Worm (Caenorhabditis elegans): ENCODE results near the gene srxa-16.

srxa-16 gene

DNA sequence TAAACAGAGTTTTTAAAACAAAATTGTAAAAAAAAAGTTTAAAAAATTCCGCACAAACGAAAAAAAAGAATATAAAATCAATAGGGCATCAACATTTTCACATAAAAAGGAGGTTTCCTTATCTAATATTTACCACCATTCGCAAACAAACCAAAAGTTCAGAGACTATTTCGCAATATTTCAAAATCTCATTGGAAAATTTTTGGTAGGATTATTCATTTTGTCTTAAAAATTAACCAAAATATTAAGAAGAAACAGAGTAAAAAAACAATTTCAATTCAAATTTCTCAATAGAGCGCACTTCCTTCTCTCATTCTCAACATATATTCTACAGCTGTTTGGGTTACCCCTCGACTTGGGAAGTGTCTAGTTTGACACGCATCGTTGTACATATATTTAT, 46.0 kb upstream of the srxa-16 start:
- TF ChIP-seq hlh-15 (tag; optimal IDR thresholded peaks at IDR 0.05) = no peak

DNA sequence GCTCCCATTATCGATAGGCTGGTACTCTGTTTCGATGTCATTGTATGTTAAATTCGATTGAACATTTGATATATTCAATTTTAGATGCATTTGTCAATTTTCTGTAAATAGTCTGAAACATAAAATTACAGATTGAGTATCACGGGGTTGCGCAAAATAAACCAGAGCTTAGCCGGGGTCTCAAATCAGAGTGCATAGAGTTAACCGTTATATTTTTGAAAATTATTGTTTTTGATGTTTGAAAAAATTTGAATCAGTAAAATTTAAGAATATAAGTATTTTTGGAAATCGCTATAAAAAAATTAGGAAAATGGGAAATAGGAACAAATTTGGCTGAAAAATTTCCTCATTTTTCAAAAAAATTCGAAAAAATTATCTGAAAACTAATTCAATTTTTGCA, 45.5 kb upstream of the srxa-16 start, which contains the start of gene F10A3.17:
F10A3.17 (minus strand) TSS at position 101 of the 400 bp plus-strand sequence.
- no peak for TF ChIP-seq unc-86 (tag; optimal IDR thresholded peaks at IDR 0.05)
- no peak for TF ChIP-seq pag-3 (tag; optimal IDR thresholded peaks at IDR 0.05; ENCODE audit: borderline replicate concordance)
- TF ChIP-seq dmd-4 (tag; optimal IDR thresholded peaks at IDR 0.05; ENCODE audit: borderline replicate concordance) = no peak
- no peak for TF ChIP-seq sdc-2 (tag; optimal IDR thresholded peaks at IDR 0.05)
- no peak for TF ChIP-seq pax-1 (tag; optimal IDR thresholded peaks at IDR 0.05)
- no peak for TF ChIP-seq Y22D7AL.16 (tag; optimal IDR thresholded peaks at IDR 0.05)
- no peak for TF ChIP-seq fax-1 (tag; optimal IDR thresholded peaks at IDR 0.05)
- TF ChIP-seq ceh-22 (tag; optimal IDR thresholded peaks at IDR 0.05) = no peak
- no peak for TF ChIP-seq ceh-34 (tag; optimal IDR thresholded peaks at IDR 0.05)
- TF ChIP-seq rnt-1 (tag; optimal IDR thresholded peaks at IDR 0.05) = no peak
- TF ChIP-seq hlh-30 (tag; optimal IDR thresholded peaks at IDR 0.05; ENCODE audit: insufficient read depth) = no peak
- TF ChIP-seq pha-2 (tag; optimal IDR thresholded peaks at IDR 0.05) = no peak
- no peak for TF ChIP-seq hlh-6 (tag; optimal IDR thresholded peaks at IDR 0.05)
- TF ChIP-seq syd-9 (tag; optimal IDR thresholded peaks at IDR 0.05) = no peak
- TF ChIP-seq C08G9.2 (tag; optimal IDR thresholded peaks at IDR 0.05) = no peak
- TF ChIP-seq pha-4 (tag; optimal IDR thresholded peaks at IDR 0.05) = no peak

DNA sequence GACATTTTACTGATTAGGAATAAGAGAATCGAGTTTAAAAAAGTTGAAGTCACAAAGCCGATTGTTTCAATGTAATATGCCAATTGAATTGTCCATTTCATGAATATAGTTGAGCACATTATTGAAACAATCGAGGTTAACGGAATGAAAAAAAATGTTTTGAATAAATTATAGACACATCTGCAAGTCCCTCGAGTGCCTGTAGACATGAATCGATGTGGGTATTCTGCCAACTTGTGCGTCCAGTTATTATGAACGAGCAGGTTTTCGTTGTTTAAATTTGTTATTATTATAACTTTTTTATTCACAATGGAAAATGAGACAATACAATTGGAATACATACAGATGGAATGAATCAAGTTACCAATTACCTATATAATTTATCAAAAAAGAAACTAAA, 44.3 kb upstream of the srxa-16 start, which contains the start of gene str-99:
str-99 (minus strand) TSS at position 101 of the 400 bp plus-strand sequence.
- TF ChIP-seq hlh-13 (GFP tag; optimal IDR thresholded peaks at IDR 0.05) (no peak), ttx-3 (tag; optimal IDR thresholded peaks at IDR 0.05) (no peak), T23F11.4 (GFP tag; optimal IDR thresholded peaks at IDR 0.05) (no peak), ama-1 (optimal IDR thresholded peaks at IDR 0.05) (no peak), ztf-16 (tag; optimal IDR thresholded peaks at IDR 0.05) (no peak), C38D4.7 (GFP tag; optimal IDR thresholded peaks at IDR 0.05) (no peak), unc-42 (tag; optimal IDR thresholded peaks at IDR 0.05) (no peak), hlh-8 (tag; optimal IDR thresholded peaks at IDR 0.05) (no peak), fkh-6 (tag; optimal IDR thresholded peaks at IDR 0.05) (no peak), pqm-1 (tag; optimal IDR thresholded peaks at IDR 0.05) (no peak), dmd-4 (tag; optimal IDR thresholded peaks at IDR 0.05; ENCODE audit: borderline replicate concordance) (no peak), tbx-2 (tag; optimal IDR thresholded peaks at IDR 0.05) (no peak), ceh-48 (tag; optimal IDR thresholded peaks at IDR 0.05) (no peak), dve-1 (tag; optimal IDR thresholded peaks at IDR 0.05) (no peak), pag-3 (tag; optimal IDR thresholded peaks at IDR 0.05; ENCODE audit: borderline replicate concordance) (no peak), nfya-1 (tag; optimal IDR thresholded peaks at IDR 0.05) (no peak), unc-55 (GFP tag; optimal IDR thresholded peaks at IDR 0.05) (no peak)

DNA sequence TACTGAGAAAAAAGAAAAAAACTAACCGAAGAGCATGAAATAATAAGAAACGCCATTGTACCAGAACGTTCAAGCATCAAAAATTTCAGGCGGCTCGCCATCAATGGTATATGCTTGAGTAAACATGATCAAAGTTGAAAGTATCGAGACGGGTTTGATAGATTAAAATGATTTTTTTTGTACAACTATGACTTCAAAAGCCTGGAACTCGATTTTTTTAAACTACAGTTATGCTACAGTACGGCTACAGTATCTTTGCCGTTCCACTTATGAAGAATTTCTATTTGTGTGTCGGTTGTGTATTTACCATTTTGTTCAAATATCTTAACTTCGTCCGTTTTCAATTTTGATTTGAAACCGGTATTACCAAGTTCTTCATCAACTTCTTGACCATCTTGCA, 41.0 kb upstream of the srxa-16 start, which contains the start of gene str-97:
str-97 (minus strand) TSS at position 101 of the 400 bp plus-strand sequence.
- TF ChIP-seq elt-2 (tag; optimal IDR thresholded peaks at IDR 0.05) (no peak), dmd-4 (tag; optimal IDR thresholded peaks at IDR 0.05; ENCODE audit: borderline replicate concordance) (no peak), pha-4 (tag; optimal IDR thresholded peaks at IDR 0.05) (no peak), dve-1 (tag; optimal IDR thresholded peaks at IDR 0.05) (no peak), hlh-6 (tag; optimal IDR thresholded peaks at IDR 0.05) (no peak), rnt-1 (tag; optimal IDR thresholded peaks at IDR 0.05) (no peak), ceh-24 (tag; optimal IDR thresholded peaks at IDR 0.05) (no peak), nhr-232 (tag; optimal IDR thresholded peaks at IDR 0.05) (no peak), sdc-2 (tag; optimal IDR thresholded peaks at IDR 0.05) (no peak), tbx-2 (tag; optimal IDR thresholded peaks at IDR 0.05) (no peak), syd-9 (tag; optimal IDR thresholded peaks at IDR 0.05) (no peak), fkh-6 (tag; optimal IDR thresholded peaks at IDR 0.05) (no peak)

DNA sequence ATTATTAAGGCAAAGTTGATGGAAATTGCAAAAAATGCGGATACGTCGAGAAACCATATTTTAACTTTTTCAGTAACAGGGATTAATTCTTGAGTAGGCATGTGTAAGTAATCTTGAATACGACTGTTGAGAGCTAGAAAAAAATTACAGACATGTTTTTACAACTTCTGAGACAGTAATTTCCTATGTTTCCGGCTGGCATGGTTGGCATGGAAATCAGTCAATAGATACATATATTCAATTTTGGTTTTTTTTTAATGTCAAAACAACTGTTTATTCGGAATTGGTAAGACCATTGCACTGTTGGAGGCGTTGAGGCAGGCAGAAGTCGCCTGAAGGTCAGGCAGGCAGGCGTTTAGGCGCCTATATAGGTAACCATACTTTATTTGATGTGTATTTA, 39.2 kb upstream of the srxa-16 start, which contains the start of gene str-254:
str-254 (minus strand) TSS at position 101 of the 400 bp plus-strand sequence.
- TF ChIP-seq ztf-16 (tag; optimal IDR thresholded peaks at IDR 0.05) (no peak), unc-42 (tag; optimal IDR thresholded peaks at IDR 0.05) (no peak), hlh-30 (tag; optimal IDR thresholded peaks at IDR 0.05; ENCODE audit: insufficient read depth) (no peak), tbx-2 (tag; optimal IDR thresholded peaks at IDR 0.05) (no peak), pag-3 (tag; optimal IDR thresholded peaks at IDR 0.05; ENCODE audit: borderline replicate concordance) (no peak), hlh-13 (GFP tag; optimal IDR thresholded peaks at IDR 0.05) (no peak), unc-55 (GFP tag; optimal IDR thresholded peaks at IDR 0.05) (no peak), dve-1 (tag; optimal IDR thresholded peaks at IDR 0.05) (no peak), ceh-6 (GFP tag; optimal IDR thresholded peaks at IDR 0.05) (no peak), che-1 (tag; optimal IDR thresholded peaks at IDR 0.05) (no peak), dmd-4 (tag; optimal IDR thresholded peaks at IDR 0.05; ENCODE audit: borderline replicate concordance) (no peak), lin-11 (tag; optimal IDR thresholded peaks at IDR 0.05) (no peak), pros-1 (tag; optimal IDR thresholded peaks at IDR 0.05) (no peak), elt-2 (tag; optimal IDR thresholded peaks at IDR 0.05) (no peak)
